Worm (Caenorhabditis elegans): Measurements from ENCODE around the gene fbxa-63.

The fbxa-63 gene

DNA sequence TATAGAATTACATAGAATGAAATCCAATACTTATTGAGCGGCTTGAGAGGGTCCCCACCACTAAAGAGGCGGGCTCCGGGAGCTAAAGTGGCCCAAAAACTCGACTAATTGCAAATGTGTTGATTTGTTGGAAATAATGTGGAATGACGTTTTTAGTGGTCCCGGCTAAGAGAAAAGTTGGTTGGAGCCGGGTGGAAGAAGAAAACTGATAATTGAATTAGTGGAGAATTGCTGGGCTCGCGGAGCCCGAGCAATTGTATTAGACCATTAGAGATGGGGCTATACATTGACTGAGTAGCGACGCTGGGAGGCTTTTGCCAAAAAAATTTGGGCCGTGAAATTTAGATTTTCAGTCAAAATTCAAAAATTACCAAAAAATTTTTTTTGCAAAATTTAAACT lies 17.7 kb upstream of the fbxa-63 start:
- no peak for TF ChIP-seq F13C5.2 (tag; optimal IDR thresholded peaks at IDR 0.05)
- no peak for TF ChIP-seq flt-1 (GFP tag; IDR thresholded peaks at IDR 0.05)
- TF ChIP-seq ceh-36 (tag; optimal IDR thresholded peaks at IDR 0.05): no peak
- no peak for TF ChIP-seq aly-1 (tag; optimal IDR thresholded peaks at IDR 0.05)
- no peak for TF ChIP-seq B0310.2 (tag; optimal IDR thresholded peaks at IDR 0.05)
- TF ChIP-seq hnd-1 (tag; optimal IDR thresholded peaks at IDR 0.05): no peak
- no peak for TF ChIP-seq ets-7 (tag; optimal IDR thresholded peaks at IDR 0.05)

ce11 chrIII:1226256-1226655 lies 17.1 kb upstream of the fbxa-63 start:
- no peak for TF ChIP-seq hmg-4 (GFP tag; optimal IDR thresholded peaks at IDR 0.05)
- no peak for TF ChIP-seq ets-7 (tag; optimal IDR thresholded peaks at IDR 0.05)
- no peak for TF ChIP-seq tra-4 (tag; optimal IDR thresholded peaks at IDR 0.05)
- no peak for TF ChIP-seq B0310.2 (tag; optimal IDR thresholded peaks at IDR 0.05)
- TF ChIP-seq flt-1 (GFP tag; IDR thresholded peaks at IDR 0.05): no peak
- TF ChIP-seq hmbx-1 (tag; optimal IDR thresholded peaks at IDR 0.05): no peak
- no peak for TF ChIP-seq tbx-11 (GFP tag; IDR thresholded peaks at IDR 0.05)
- no peak for TF ChIP-seq pes-1 (GFP tag; IDR thresholded peaks at IDR 0.05)
- TF ChIP-seq scrt-1 (GFP tag; IDR thresholded peaks at IDR 0.05): no peak

DNA sequence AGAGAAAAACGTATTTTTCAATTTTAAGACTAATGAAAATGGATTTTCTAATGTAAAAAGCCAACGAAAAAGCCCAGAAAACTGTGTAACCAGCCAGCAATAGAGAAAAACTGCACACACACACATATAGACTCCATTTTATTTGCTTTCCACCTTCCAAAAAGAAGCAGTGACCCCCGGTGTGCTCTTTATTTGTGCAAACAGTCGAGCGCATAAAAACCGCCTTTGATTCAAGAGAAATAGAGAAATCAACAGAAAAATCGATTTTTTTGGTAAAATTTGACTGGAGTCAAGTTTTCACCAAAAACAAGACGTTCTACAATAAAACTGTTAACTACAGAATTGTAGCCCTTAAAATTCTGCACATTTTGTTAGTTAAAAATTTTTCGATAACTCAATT lies 14.7 kb upstream of the fbxa-63 start:
- TF ChIP-seq ceh-36 (tag; optimal IDR thresholded peaks at IDR 0.05) (no peak), scrt-1 (GFP tag; IDR thresholded peaks at IDR 0.05) (no peak), F13C5.2 (tag; optimal IDR thresholded peaks at IDR 0.05) (no peak), tbx-11 (GFP tag; IDR thresholded peaks at IDR 0.05) (no peak), B0310.2 (tag; optimal IDR thresholded peaks at IDR 0.05) (no peak), ama-1 (optimal IDR thresholded peaks at IDR 0.05) (no peak), tra-4 (tag; optimal IDR thresholded peaks at IDR 0.05) (no peak), ceh-13 (GFP tag; optimal IDR thresholded peaks at IDR 0.05) (no peak), flt-1 (GFP tag; IDR thresholded peaks at IDR 0.05) (no peak), ets-7 (tag; optimal IDR thresholded peaks at IDR 0.05) (no peak), aly-1 (tag; optimal IDR thresholded peaks at IDR 0.05) (no peak), hmbx-1 (tag; optimal IDR thresholded peaks at IDR 0.05) (no peak), hmg-4 (GFP tag; optimal IDR thresholded peaks at IDR 0.05) (no peak), pes-1 (GFP tag; IDR thresholded peaks at IDR 0.05) (no peak), tbx-37 (GFP tag; conservative IDR thresholded peaks at IDR 0.05) (no peak)

DNA sequence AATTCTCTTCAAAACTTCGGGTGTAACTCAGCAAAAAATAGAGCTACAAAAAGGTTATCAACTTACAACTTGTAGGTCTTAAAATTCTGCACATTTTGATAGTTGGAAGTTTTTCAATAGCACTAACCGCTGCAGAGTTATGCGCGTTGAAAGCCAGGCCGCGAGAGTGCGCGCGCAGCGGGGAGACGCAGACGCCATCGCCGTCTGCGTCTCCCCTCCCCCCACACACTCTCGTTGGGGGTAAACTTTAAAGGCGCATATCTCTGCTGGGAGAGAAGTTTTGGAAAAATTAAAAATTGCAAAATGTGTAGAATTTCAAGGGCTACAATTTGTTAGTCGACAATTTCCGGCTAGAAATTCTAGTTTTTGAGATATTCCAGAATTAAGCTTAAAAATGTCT lies 13.8 kb upstream of the fbxa-63 start:
- TF ChIP-seq tra-4 (tag; optimal IDR thresholded peaks at IDR 0.05): no peak
- TF ChIP-seq ama-1 (optimal IDR thresholded peaks at IDR 0.05): no peak
- TF ChIP-seq pes-1 (GFP tag; IDR thresholded peaks at IDR 0.05): no peak
- TF ChIP-seq hmbx-1 (tag; optimal IDR thresholded peaks at IDR 0.05): no peak
- TF ChIP-seq sea-1 (GFP tag; conservative IDR thresholded peaks at IDR 0.05): no peak
- TF ChIP-seq scrt-1 (GFP tag; IDR thresholded peaks at IDR 0.05): no peak
- TF ChIP-seq flt-1 (GFP tag; IDR thresholded peaks at IDR 0.05): no peak
- TF ChIP-seq hnd-1 (tag; optimal IDR thresholded peaks at IDR 0.05): no peak

ce11 chrIII:1230174-1230573 lies 13.1 kb upstream of the fbxa-63 start, which contains the start of gene pes-4:
TSS of gene pes-4 (minus strand) at chrIII:1230274.
- TF ChIP-seq tbx-37 (GFP tag; conservative IDR thresholded peaks at IDR 0.05) (no peak), tra-4 (tag; optimal IDR thresholded peaks at IDR 0.05) (no peak)

DNA sequence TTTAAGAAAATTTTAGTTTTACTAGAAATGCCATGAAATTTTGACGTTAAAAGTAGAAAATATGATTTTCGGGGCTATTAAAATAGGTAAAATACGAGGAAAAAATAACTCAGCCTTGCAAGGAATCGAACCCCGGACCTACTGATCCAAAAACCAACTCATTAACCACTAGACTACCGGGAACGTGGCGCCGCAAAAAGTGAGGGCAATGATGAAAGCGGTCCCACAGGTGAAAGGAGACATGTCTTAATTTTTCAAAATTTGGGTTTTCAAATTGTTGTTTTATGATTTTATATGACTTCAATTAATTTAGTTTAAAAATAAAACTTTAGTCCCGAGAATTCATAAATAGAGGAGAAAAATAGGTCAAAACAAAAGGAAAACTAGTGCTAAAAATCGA lies 12.6 kb upstream of the fbxa-63 start:
- TF ChIP-seq B0310.2 (tag; optimal IDR thresholded peaks at IDR 0.05): no peak
- no peak for TF ChIP-seq scrt-1 (GFP tag; IDR thresholded peaks at IDR 0.05)
- TF ChIP-seq hnd-1 (tag; optimal IDR thresholded peaks at IDR 0.05): no peak
- no peak for TF ChIP-seq tbx-37 (GFP tag; conservative IDR thresholded peaks at IDR 0.05)
- TF ChIP-seq ama-1 (optimal IDR thresholded peaks at IDR 0.05): no peak
- TF ChIP-seq ceh-13 (GFP tag; optimal IDR thresholded peaks at IDR 0.05): no peak
- no peak for TF ChIP-seq pes-1 (GFP tag; IDR thresholded peaks at IDR 0.05)
- no peak for TF ChIP-seq tra-4 (tag; optimal IDR thresholded peaks at IDR 0.05)
- no peak for TF ChIP-seq aly-1 (tag; optimal IDR thresholded peaks at IDR 0.05)
- TF ChIP-seq tbx-11 (GFP tag; IDR thresholded peaks at IDR 0.05): no peak
- no peak for TF ChIP-seq hmg-4 (GFP tag; optimal IDR thresholded peaks at IDR 0.05)
- TF ChIP-seq ets-7 (tag; optimal IDR thresholded peaks at IDR 0.05): no peak
- TF ChIP-seq sea-1 (GFP tag; conservative IDR thresholded peaks at IDR 0.05): no peak
- no peak for TF ChIP-seq hmbx-1 (tag; optimal IDR thresholded peaks at IDR 0.05)

ce11 chrIII:1231186-1231585 lies 12.1 kb upstream of the fbxa-63 start:
- TF ChIP-seq scrt-1 (GFP tag; IDR thresholded peaks at IDR 0.05): no peak
- no peak for TF ChIP-seq F13C5.2 (tag; optimal IDR thresholded peaks at IDR 0.05)
- TF ChIP-seq hnd-1 (tag; optimal IDR thresholded peaks at IDR 0.05): no peak
- TF ChIP-seq B0310.2 (tag; optimal IDR thresholded peaks at IDR 0.05): no peak
- TF ChIP-seq hmg-4 (GFP tag; optimal IDR thresholded peaks at IDR 0.05): no peak
- no peak for TF ChIP-seq pes-1 (GFP tag; IDR thresholded peaks at IDR 0.05)
- TF ChIP-seq ceh-13 (GFP tag; optimal IDR thresholded peaks at IDR 0.05): no peak
- no peak for TF ChIP-seq hmbx-1 (tag; optimal IDR thresholded peaks at IDR 0.05)
- no peak for TF ChIP-seq tbx-11 (GFP tag; IDR thresholded peaks at IDR 0.05)
- no peak for TF ChIP-seq sea-1 (GFP tag; conservative IDR thresholded peaks at IDR 0.05)
- TF ChIP-seq tbx-37 (GFP tag; conservative IDR thresholded peaks at IDR 0.05): no peak

- TF ChIP-seq F13C5.2 (tag; optimal IDR thresholded peaks at IDR 0.05) (no peak), hmg-4 (GFP tag; optimal IDR thresholded peaks at IDR 0.05) (no peak), ceh-13 (GFP tag; optimal IDR thresholded peaks at IDR 0.05) (no peak), aly-1 (tag; optimal IDR thresholded peaks at IDR 0.05) (no peak), sea-1 (GFP tag; conservative IDR thresholded peaks at IDR 0.05) (no peak), ceh-36 (tag; optimal IDR thresholded peaks at IDR 0.05) (no peak), hnd-1 (tag; optimal IDR thresholded peaks at IDR 0.05) (no peak), pes-1 (GFP tag; IDR thresholded peaks at IDR 0.05) (no peak), scrt-1 (GFP tag; IDR thresholded peaks at IDR 0.05) (no peak), ama-1 (optimal IDR thresholded peaks at IDR 0.05) (no peak)
Measured at ce11 chrIII:1238704-1239103, 4.6 kb upstream of the fbxa-63 start, which contains the start of gene fbxa-61. TSS of gene fbxa-61 (plus strand) at chrIII:1239048.
